Worm (Caenorhabditis elegans): Measurements from ENCODE around the gene F49E12.10.

- no peak for TF ChIP-seq lin-39 (tag; optimal IDR thresholded peaks at IDR 0.05)
- TF ChIP-seq zfp-2 (tag; optimal IDR thresholded peaks at IDR 0.05), result no peak
- TF ChIP-seq dpl-1 (GFP tag; optimal IDR thresholded peaks at IDR 0.05), result no peak
- TF ChIP-seq nhr-76 (tag; optimal IDR thresholded peaks at IDR 0.05), result no peak
- no peak for TF ChIP-seq nhr-48 (tag; optimal IDR thresholded peaks at IDR 0.05)
- no peak for TF ChIP-seq nhr-237 (tag; optimal IDR thresholded peaks at IDR 0.05)
Measured at ce11 chrII:8415035-8415434, 24.2 kb downstream of the F49E12.10 start.
